Fruit fly (Drosophila melanogaster) whole organism, embryonic: Measurements from ENCODE around the gene dmGlut.

Source experiments
- Antp ChIP-seq: fragments of 200-800 bp; sonication (Bioruptor generic); optimal IDR thresholded peaks from 3 replicates; lab custom pipeline; 2016; ENCODE audit warnings: missing biosample characterization, missing genetic modification characterization
- Awh ChIP-seq: fragments of 200-800 bp; sonication (Bioruptor generic); IDR thresholded peaks from 2 replicates; pipeline ENCODE4, ENCODE4 v1.3.6; 2022; ENCODE audit warnings: missing biosample characterization, missing genetic modification characterization
- CG10654 ChIP-seq: fragments of 200-800 bp; sonication (Bioruptor generic); optimal IDR thresholded peaks from 2 replicates; lab custom pipeline; 2016; ENCODE audit warnings: missing biosample characterization, missing genetic modification characterization
- CG11456 ChIP-seq: fragments of 200-800 bp; sonication (Bioruptor generic); IDR thresholded peaks from 3 replicates; pipeline ENCODE4 v1.3.6; 2022; ENCODE audit warnings: missing biosample characterization, missing genetic modification characterization
- CG11695 ChIP-seq: fragments of 200-800 bp; sonication (Bioruptor generic); IDR thresholded peaks from 3 replicates; pipeline ENCODE4 v1.3.6; 2022; ENCODE audit warnings: missing biosample characterization, missing genetic modification characterization
- CG12299 ChIP-seq: fragments of 200-800 bp; sonication (Bioruptor generic); optimal IDR thresholded peaks from 2 replicates; lab custom pipeline; 2018; ENCODE audit warnings: missing biosample characterization, mild to moderate bottlenecking, missing genetic modification characterization
- CG12391 ChIP-seq: fragments of 200-800 bp; sonication (Bioruptor generic); optimal IDR thresholded peaks from 3 replicates; lab custom pipeline; 2018; ENCODE audit warnings: missing biosample characterization, mild to moderate bottlenecking, missing genetic modification characterization, moderate library complexity
- CG13894 ChIP-seq: fragments of 200-800 bp; sonication (Bioruptor generic); optimal IDR thresholded peaks from 3 replicates; lab custom pipeline; 2018; ENCODE audit warnings: missing biosample characterization, mild to moderate bottlenecking, missing genetic modification characterization, moderate library complexity
- CG15011 ChIP-seq: fragments of 200-800 bp; sonication (Bioruptor generic); optimal IDR thresholded peaks from 3 replicates; lab custom pipeline; 2018; ENCODE audit warnings: missing biosample characterization, mild to moderate bottlenecking, missing genetic modification characterization
- CG1602 ChIP-seq: fragments of 200-800 bp; sonication (Bioruptor generic); optimal IDR thresholded peaks from 3 replicates; lab custom pipeline; 2016; ENCODE audit warnings: missing biosample characterization, missing genetic modification characterization
- CG1647 ChIP-seq: fragments of 200-800 bp; sonication (Bioruptor generic); optimal IDR thresholded peaks from 3 replicates; lab custom pipeline; 2016; ENCODE audit warnings: missing biosample characterization, missing genetic modification characterization
- CG17186 ChIP-seq: fragments of 200-800 bp; sonication (Bioruptor generic); optimal IDR thresholded peaks from 3 replicates; lab custom pipeline; 2017; ENCODE audit warnings: missing biosample characterization, missing genetic modification reagents, missing genetic modification characterization
- CG17359 ChIP-seq: fragments of 200-800 bp; sonication (Bioruptor generic); optimal IDR thresholded peaks from 3 replicates; lab custom pipeline; 2018; ENCODE audit warnings: missing biosample characterization, mild to moderate bottlenecking, missing genetic modification characterization, moderate library complexity
- CG31224 ChIP-seq: fragments of 200-800 bp; sonication (Bioruptor generic); IDR thresholded peaks from 2 replicates; pipeline ENCODE4 v1.3.6; 2022; ENCODE audit warnings: missing biosample characterization, missing genetic modification characterization
- CG34224 ChIP-seq: fragments of 200-800 bp; sonication (Bioruptor generic); IDR thresholded peaks from 3 replicates; pipeline ENCODE4 v1.3.6; 2022; ENCODE audit warnings: missing biosample characterization, missing genetic modification characterization; ENCODE audit not compliant: partially characterized antibody
- CG34376 ChIP-seq: fragments of 200-800 bp; sonication (Bioruptor generic); optimal IDR thresholded peaks from 2 replicates; lab custom pipeline; 2018; ENCODE audit warnings: missing biosample characterization, mild to moderate bottlenecking, missing genetic modification characterization
- CG43689 ChIP-seq: fragments of 200-800 bp; sonication (Bioruptor generic); IDR thresholded peaks from 2 replicates; pipeline ENCODE4 v1.3.6; 2022; ENCODE audit warnings: missing biosample characterization, missing genetic modification characterization
- CG6689 ChIP-seq: fragments of 200-800 bp; sonication (Bioruptor generic); IDR thresholded peaks from 2 replicates; pipeline ENCODE4 v1.3.6; 2022; ENCODE audit warnings: missing biosample characterization, missing genetic modification characterization
- CG6765 ChIP-seq: fragments of 200-800 bp; sonication (Bioruptor generic); optimal IDR thresholded peaks from 3 replicates; lab custom pipeline; 2017; ENCODE audit warnings: missing biosample characterization, mild to moderate bottlenecking, missing genetic modification characterization
- CG7372 ChIP-seq: fragments of 200-800 bp; sonication (Bioruptor generic); IDR thresholded peaks from 2 replicates; pipeline ENCODE4 v1.3.6; 2022; ENCODE audit warnings: missing biosample characterization, missing genetic modification characterization
- CG7556 ChIP-seq: fragments of 200-800 bp; sonication (Bioruptor generic); optimal IDR thresholded peaks from 2 replicates; lab custom pipeline; 2017; ENCODE audit warnings: missing biosample characterization, mild to moderate bottlenecking, missing genetic modification characterization
- CG7987 ChIP-seq: fragments of 200-800 bp; sonication (Bioruptor generic); optimal IDR thresholded peaks from 2 replicates; lab custom pipeline; 2018; ENCODE audit warnings: missing biosample characterization, mild to moderate bottlenecking, missing genetic modification characterization, moderate library complexity
- CG9437 ChIP-seq: fragments of 200-800 bp; sonication (Bioruptor generic); optimal IDR thresholded peaks from 2 replicates; lab custom pipeline; 2018; ENCODE audit warnings: missing biosample characterization, mild to moderate bottlenecking, missing genetic modification characterization
- D19B ChIP-seq: fragments of 200-800 bp; sonication (Bioruptor generic); optimal IDR thresholded peaks from 2 replicates; lab custom pipeline; 2017; ENCODE audit warnings: missing biosample characterization, mild to moderate bottlenecking, missing genetic modification characterization
- Doc3 ChIP-seq: fragments of 200-800 bp; sonication (Bioruptor generic); IDR thresholded peaks from 3 replicates; pipeline ENCODE4 v1.3.6; 2022; ENCODE audit warnings: missing biosample characterization, missing genetic modification characterization; ENCODE audit not compliant: partially characterized antibody
- Gsc ChIP-seq: fragments of 200-800 bp; sonication (Bioruptor generic); IDR thresholded peaks from 2 replicates; pipeline ENCODE4 v1.3.6; 2022; ENCODE audit warnings: missing biosample characterization, missing genetic modification characterization
- HmgD ChIP-seq: fragments of 200-800 bp; sonication (Bioruptor generic); optimal IDR thresholded peaks from 3 replicates; lab custom pipeline; 2016; ENCODE audit warnings: missing biosample characterization, missing genetic modification characterization
- Hsf ChIP-seq: fragments of 200-800 bp; sonication (Bioruptor generic); optimal IDR thresholded peaks from 3 replicates; lab custom pipeline; 2016; ENCODE audit warnings: missing biosample characterization, missing genetic modification characterization
- Lhr ChIP-seq: fragments of 200-800 bp; sonication (Bioruptor generic); optimal IDR thresholded peaks from 3 replicates; lab custom pipeline; 2017; ENCODE audit warnings: mild to moderate bottlenecking, missing biosample characterization, missing genetic modification reagents, missing genetic modification characterization
- Taf1 ChIP-seq: fragments of 200-800 bp; sonication (Bioruptor generic); IDR thresholded peaks from 2 replicates; pipeline ENCODE4 v1.3.6; 2022; ENCODE audit warnings: missing biosample characterization, missing genetic modification characterization
- al ChIP-seq: fragments of 200-800 bp; sonication (Bioruptor generic); IDR thresholded peaks from 2 replicates; pipeline ENCODE4 v1.3.6; 2022; ENCODE audit warnings: missing biosample characterization, missing genetic modification characterization
- bcd ChIP-seq: fragments of 200-800 bp; sonication (Bioruptor generic); optimal IDR thresholded peaks from 2 replicates; lab custom pipeline; 2017; ENCODE audit warnings: missing biosample characterization, mild to moderate bottlenecking, missing genetic modification characterization
- dan ChIP-seq: fragments of 200-800 bp; sonication (Bioruptor generic); IDR thresholded peaks from 2 replicates; pipeline ENCODE4 v1.3.6; 2022; ENCODE audit warnings: missing biosample characterization, missing genetic modification characterization
- dati ChIP-seq: fragments of 200-800 bp; sonication (Bioruptor generic); IDR thresholded peaks from 2 replicates; pipeline ENCODE4 v1.3.6; 2022; ENCODE audit warnings: missing biosample characterization, missing genetic modification characterization
- esg ChIP-seq: fragments of 200-800 bp; sonication (Bioruptor generic); conservative IDR thresholded peaks from 2 replicates; pipeline ENCODE4 v1.3.6; 2022; ENCODE audit warnings: missing biosample characterization, missing genetic modification characterization
- fd96Cb ChIP-seq: fragments of 200-800 bp; sonication (Bioruptor generic); optimal IDR thresholded peaks from 2 replicates; lab custom pipeline; 2018; ENCODE audit warnings: missing biosample characterization, mild to moderate bottlenecking, missing genetic modification characterization, moderate library complexity
- grau ChIP-seq: fragments of 200-800 bp; optimal IDR thresholded peaks from 3 replicates; lab custom pipeline; 2019; ENCODE audit warnings: missing biosample characterization, mild to moderate bottlenecking, missing genetic modification characterization, moderate library complexity
- mam ChIP-seq: fragments of 200-800 bp; sonication (Bioruptor generic); optimal IDR thresholded peaks from 3 replicates; lab custom pipeline; 2016; ENCODE audit warnings: missing biosample characterization, missing genetic modification characterization
- mirr ChIP-seq: fragments of 200-800 bp; sonication (Bioruptor generic); optimal IDR thresholded peaks from 3 replicates; lab custom pipeline; 2018; ENCODE audit warnings: missing biosample characterization, mild to moderate bottlenecking, missing genetic modification characterization
- nerfin-2 ChIP-seq: fragments of 200-800 bp; sonication (Bioruptor generic); IDR thresholded peaks from 2 replicates; pipeline ENCODE4 v1.3.6; 2022; ENCODE audit warnings: missing biosample characterization, missing genetic modification characterization; ENCODE audit not compliant: partially characterized antibody
- nom ChIP-seq: fragments of 200-800 bp; sonication (Bioruptor generic); optimal IDR thresholded peaks from 2 replicates; lab custom pipeline; 2017; ENCODE audit warnings: missing biosample characterization, missing genetic modification characterization, mild to moderate bottlenecking, moderate library complexity, missing genetic modification reagents
- phol ChIP-seq: fragments of 200-800 bp; sonication (Bioruptor generic); optimal IDR thresholded peaks from 3 replicates; lab custom pipeline; 2018; ENCODE audit warnings: missing biosample characterization, mild to moderate bottlenecking, missing genetic modification characterization, moderate library complexity
- pzg ChIP-seq: fragments of 200-800 bp; sonication (Bioruptor generic); optimal IDR thresholded peaks from 3 replicates; lab custom pipeline; 2018; ENCODE audit warnings: missing biosample characterization, mild to moderate bottlenecking, missing genetic modification characterization, moderate library complexity
- ranshi ChIP-seq: fragments of 200-800 bp; sonication (Bioruptor generic); IDR thresholded peaks from 2 replicates; pipeline ENCODE4 v1.3.6; 2022; ENCODE audit warnings: missing biosample characterization, missing genetic modification characterization
- scrt ChIP-seq: fragments of 200-800 bp; sonication (Bioruptor generic); optimal IDR thresholded peaks from 2 replicates; lab custom pipeline; 2018; ENCODE audit warnings: missing biosample characterization, mild to moderate bottlenecking, missing genetic modification characterization, moderate library complexity
- sens ChIP-seq: fragments of 200-800 bp; sonication (Bioruptor generic); peaks from one replicate; lab custom pipeline; 2016; ENCODE audit warnings: missing biosample characterization, missing genetic modification characterization
- sug ChIP-seq: fragments of 200-800 bp; optimal IDR thresholded peaks from 2 replicates; lab custom pipeline; 2019; ENCODE audit warnings: missing biosample characterization, mild to moderate bottlenecking, missing genetic modification characterization, moderate library complexity
- tap ChIP-seq: fragments of 200-800 bp; optimal IDR thresholded peaks from 3 replicates; lab custom pipeline; 2019; ENCODE audit warnings: missing biosample characterization, mild to moderate bottlenecking, missing genetic modification characterization, moderate library complexity
- zen2 ChIP-seq: fragments of 200-800 bp; sonication (Bioruptor generic); IDR thresholded peaks from 3 replicates; pipeline ENCODE4 v1.3.6; 2022; ENCODE audit warnings: missing biosample characterization, missing genetic modification characterization; ENCODE audit not compliant: partially characterized antibody

Gene dmGlut

dm6 chr2L:12005436-12006396 lies 21.5 kb upstream of the dmGlut start (continued):
- TF ChIP-seq CG43689 (GFP tag; lab: Robert Waterston, UW) (no peak), CG31224 (GFP tag; lab: Robert Waterston, UW) (no peak), esg (GFP tag; lab: Robert Waterston, UW) (no peak), dati (no peak), CG6765 (no peak), ranshi (no peak), CG17359 (no peak), CG9437 (GFP tag; lab: Kevin White, UChicago) (no peak), pzg (no peak), CG6689 (GFP tag; lab: Robert Waterston, UW) (no peak), scrt (GFP tag; lab: Kevin White, UChicago) (no peak), Antp (GFP tag; lab: Kevin White, UChicago) (no peak), phol (tag; lab: Kevin White, UChicago) (no peak), CG7556 (GFP tag; lab: Kevin White, UChicago) (no peak), HmgD (GFP tag; lab: Kevin White, UChicago) (no peak), nerfin-2 (GFP tag; lab: Robert Waterston, UW) (no peak), Lhr (GFP tag; lab: Kevin White, UChicago) (peak; percentile 28), fd96Cb (tag; lab: Kevin White, UChicago) (no peak), zen2 (GFP tag; lab: Robert Waterston, UW) (no peak), CG34376 (GFP tag; lab: Kevin White, UChicago) (peak; percentile 47), CG15011 (GFP tag; lab: Kevin White, UChicago) (no peak), CG34224 (GFP tag; lab: Robert Waterston, UW) (no peak), bcd (GFP tag; lab: Kevin White, UChicago) (no peak), Doc3 (GFP tag; lab: Robert Waterston, UW) (no peak), grau (tag; lab: Kevin White, UChicago) (no peak), CG10654 (GFP tag; lab: Kevin White, UChicago) (no peak), CG7987 (peak; percentile 71), Taf1 (GFP tag; lab: Robert Waterston, UW) (no peak), sens (GFP tag; lab: Kevin White, UChicago) (no peak), CG11695 (GFP tag; lab: Robert Waterston, UW) (no peak), mirr (peak; percentile 71), Gsc (GFP tag; lab: Robert Waterston, UW) (no peak), al (GFP tag; lab: Robert Waterston, UW) (no peak), sug (tag; lab: Kevin White, UChicago) (peak; percentile 90), CG11456 (no peak), CG1647 (GFP tag; lab: Kevin White, UChicago) (no peak), CG12299 (tag; lab: Kevin White, UChicago) (peak; percentile 13), mam (GFP tag; lab: Kevin White, UChicago) (no peak), Hsf (no peak), Awh (GFP tag; lab: Robert Waterston, UW) (no peak), CG17186 (no peak), CG12391 (tag; lab: Kevin White, UChicago) (no peak), nom (GFP tag; lab: Kevin White, UChicago) (no peak), CG1602 (GFP tag; lab: Kevin White, UChicago) (no peak), dan (GFP tag; lab: Robert Waterston, UW) (no peak), CG13894 (tag; lab: Kevin White, UChicago) (peak; percentile 86), tap (tag; lab: Kevin White, UChicago) (no peak), CG7372 (GFP tag; lab: Robert Waterston, UW) (no peak), D19B (no peak)
